Fruit fly (Drosophila melanogaster) whole organism, pupa: ENCODE results near the gene tkv.

Experiments used
- CG8159 ChIP-seq: fragments of 200-800 bp; sonication (Bioruptor generic); optimal IDR thresholded peaks from 3 replicates; lab custom pipeline; 2018; ENCODE audit warnings: missing biosample characterization, mild to moderate bottlenecking, missing genetic modification characterization, moderate library complexity
- Ets98B ChIP-seq: fragments of 200-800 bp; sonication (Bioruptor generic); IDR thresholded peaks from 2 replicates; pipeline ENCODE4 v1.3.6; 2022; ENCODE audit warnings: missing biosample characterization, missing genetic modification characterization
- Pif1B ChIP-seq: fragments of 200-800 bp; sonication (Bioruptor generic); optimal IDR thresholded peaks from 3 replicates; lab custom pipeline; 2016; ENCODE audit warnings: missing biosample characterization, missing genetic modification characterization

dm6 chr2L:5229735-5230347 is 41.3 kb downstream of the tkv start:
- TF ChIP-seq Ets98B = no peak
- TF ChIP-seq CG8159 (tag; lab: Kevin White, UChicago) = no peak
- no peak for TF ChIP-seq Pif1B (GFP tag; lab: Kevin White, UChicago)
